Worm (Caenorhabditis elegans) whole organism, late embryonic: ENCODE measurements around the gene dpy-13.

Experiments used
- F13H6.1 ChIP-seq: sonication (generic microtip); optimal IDR thresholded peaks from 2 replicates; lab custom pipeline; 2016; ENCODE audit warnings: missing genetic modification characterization, missing compliant biosample characterization
- T23F11.4 ChIP-seq: fragments of 200-800 bp; sonication (Bioruptor generic); optimal IDR thresholded peaks from 2 replicates; lab custom pipeline; 2018; ENCODE audit warnings: mild to moderate bottlenecking, missing genetic modification characterization, missing compliant biosample characterization
- ceh-2 ChIP-seq: sonication (generic microtip); optimal IDR thresholded peaks from 2 replicates; lab custom pipeline; 2016; ENCODE audit warnings: missing genotype, missing genetic modification characterization, missing compliant biosample characterization
- ceh-9 ChIP-seq: sonication (generic microtip); optimal IDR thresholded peaks from 2 replicates; lab custom pipeline; 2016; ENCODE audit warnings: mild to moderate bottlenecking, missing genetic modification characterization, inconsistent platforms, missing compliant biosample characterization
- fax-1 ChIP-seq: sonication (generic microtip); optimal IDR thresholded peaks from 2 replicates; lab custom pipeline; 2016; ENCODE audit warnings: missing genotype, missing genetic modification characterization, missing compliant biosample characterization
- nhr-11 ChIP-seq: fragments of 150-350 bp; optimal IDR thresholded peaks from 2 replicates; lab custom pipeline; 2014; ENCODE audit warnings: missing biosample characterization, missing genetic modification characterization
- nhr-232 ChIP-seq: sonication (generic microtip); optimal IDR thresholded peaks from 2 replicates; lab custom pipeline; 2016; ENCODE audit warnings: missing genetic modification characterization, missing compliant biosample characterization
- sox-4 ChIP-seq: sonication (generic microtip); optimal IDR thresholded peaks from 2 replicates; lab custom pipeline; 2017; ENCODE audit warnings: mild to moderate bottlenecking, missing genetic modification characterization, inconsistent platforms, missing compliant biosample characterization
- unc-55 ChIP-seq: sonication (generic microtip); optimal IDR thresholded peaks from 2 replicates; lab custom pipeline; 2017; ENCODE audit warnings: missing biosample characterization, missing genetic modification reagents, missing genetic modification characterization
- ztf-16 ChIP-seq: sonication (generic microtip); optimal IDR thresholded peaks from 2 replicates; lab custom pipeline; 2017; ENCODE audit warnings: missing genetic modification characterization, missing compliant biosample characterization

ce11 chrIV:4244510-4244909, 9.1 kb downstream of the dpy-13 start, which contains the start of gene col-34:
- TF ChIP-seq unc-55 (GFP tag; lab: Kevin White, UChicago) (no peak), ceh-9 (tag; lab: Kevin White, UChicago) (no peak), ztf-16 (tag; lab: Kevin White, UChicago) (no peak), T23F11.4 (GFP tag; lab: Kevin White, UChicago) (no peak), sox-4 (tag; lab: Kevin White, UChicago) (no peak), nhr-232 (tag; lab: Kevin White, UChicago) (no peak), nhr-11 (tag; lab: Kevin White, UChicago) (no peak), ceh-2 (tag; lab: Kevin White, UChicago) (no peak), F13H6.1 (tag; lab: Kevin White, UChicago) (no peak), fax-1 (no peak)
